Worm (Caenorhabditis elegans) whole organism, L1 larva: ENCODE data around the gene K07C5.9.

ENCODE experiments used
- blmp-1 ChIP-seq: fragments of 150-350 bp; optimal IDR thresholded peaks from 2 replicates; lab custom pipeline; 2014; ENCODE audit warnings: missing biosample characterization, missing genetic modification characterization
- ceh-88 ChIP-seq: fragments of 200-800 bp; sonication (Bioruptor generic); IDR thresholded peaks from 2 replicates; pipeline ENCODE4 v1.3.6; 2022; ENCODE audit warnings: missing genetic modification characterization, missing compliant biosample characterization
- ces-1 ChIP-seq: fragments of 150-350 bp; optimal IDR thresholded peaks from 2 replicates; lab custom pipeline; 2014; ENCODE audit warnings: missing biosample characterization, missing genetic modification reagents, missing genetic modification characterization
- fkh-10 ChIP-seq: sonication (generic microtip); optimal IDR thresholded peaks from 2 replicates; lab custom pipeline; 2017; ENCODE audit warnings: missing biosample characterization, missing genetic modification reagents, missing genetic modification characterization
- lin-35 ChIP-seq, 2 experiments: fragments of 150-350 bp; optimal IDR thresholded peaks; 2 replicates each; lab custom pipeline; 2014; ENCODE audit warnings: missing biosample characterization in 2 of 2, missing genetic modification characterization in 2 of 2, missing genetic modification reagents in 2 of 2
- nhr-237 ChIP-seq: fragments of 150-350 bp; optimal IDR thresholded peaks from 2 replicates; lab custom pipeline; 2014; ENCODE audit warnings: missing biosample characterization, missing genetic modification characterization
- nhr-76 ChIP-seq: sonication (generic microtip); optimal IDR thresholded peaks from 2 replicates; lab custom pipeline; 2017; ENCODE audit warnings: missing biosample characterization, missing genetic modification characterization
- sup-37 ChIP-seq: fragments of 200-800 bp; sonication (Bioruptor generic); optimal IDR thresholded peaks from 2 replicates; lab custom pipeline; 2018; ENCODE audit warnings: mild to moderate bottlenecking, missing genetic modification characterization, missing compliant biosample characterization

- TF ChIP-seq nhr-237 (tag; lab: Kevin White, UChicago) (no peak), blmp-1 (no peak), ces-1 (GFP tag; lab: Kevin White, UChicago) (no peak), sup-37 (no peak), nhr-76 (no peak), fkh-10 (GFP tag; lab: Kevin White, UChicago) (no peak), lin-35 (GFP tag; optimal IDR thresholded peaks at IDR 0.05; lab: Kevin White, UChicago) (no peak), ceh-88 (GFP tag; lab: Robert Waterston, UW) (no peak)
Measured at ce11 chrV:10395173-10395766, 45.3 kb upstream of the K07C5.9 start, which contains the start of the genes col-151 and ugt-1.
